Fruit fly (Drosophila melanogaster) whole organism, adult: ENCODE results near the gene CG44038.

Experiments
- CG11617 ChIP-seq: fragments of 200-800 bp; sonication (Bioruptor generic); optimal IDR thresholded peaks from 2 replicates; lab custom pipeline; 2017; ENCODE audit warnings: mild to moderate bottlenecking, missing biosample characterization, missing genetic modification reagents, missing genetic modification characterization
- CG12768 ChIP-seq: fragments of 200-800 bp; sonication (Bioruptor generic); optimal IDR thresholded peaks from 2 replicates; lab custom pipeline; 2017; ENCODE audit warnings: missing biosample characterization, missing genetic modification characterization, mild to moderate bottlenecking, moderate library complexity, missing genetic modification reagents
- CG14711 ChIP-seq: fragments of 200-800 bp; sonication (Bioruptor generic); optimal IDR thresholded peaks from 2 replicates; lab custom pipeline; 2018; ENCODE audit warnings: missing biosample characterization, mild to moderate bottlenecking, missing genetic modification characterization, moderate library complexity
- CG1620 ChIP-seq: fragments of 200-800 bp; sonication (Bioruptor generic); optimal IDR thresholded peaks from 2 replicates; lab custom pipeline; 2016; ENCODE audit warnings: missing biosample characterization, missing genetic modification characterization
- CG33017 ChIP-seq: fragments of 200-800 bp; sonication (Bioruptor generic); optimal IDR thresholded peaks from 2 replicates; lab custom pipeline; 2018; ENCODE audit warnings: missing biosample characterization, mild to moderate bottlenecking, missing genetic modification characterization, moderate library complexity
- CG5204 ChIP-seq: fragments of 200-800 bp; sonication (Bioruptor generic); optimal IDR thresholded peaks from 2 replicates; lab custom pipeline; 2016; ENCODE audit warnings: missing biosample characterization, missing genetic modification characterization
- CG7045 ChIP-seq: fragments of 200-800 bp; sonication (Bioruptor generic); optimal IDR thresholded peaks from 2 replicates; lab custom pipeline; 2017; ENCODE audit warnings: missing biosample characterization, mild to moderate bottlenecking, missing genetic modification characterization
- CG7101 ChIP-seq: fragments of 200-800 bp; sonication (Bioruptor generic); optimal IDR thresholded peaks from 2 replicates; lab custom pipeline; 2018; ENCODE audit warnings: missing biosample characterization, mild to moderate bottlenecking, missing genetic modification characterization, moderate library complexity
- Crg-1 ChIP-seq: fragments of 200-800 bp; sonication (Bioruptor generic); optimal IDR thresholded peaks from 2 replicates; lab custom pipeline; 2016; ENCODE audit warnings: missing biosample characterization, missing genetic modification characterization
- Hr96 ChIP-seq: fragments of 200-800 bp; sonication (Bioruptor generic); optimal IDR thresholded peaks from 2 replicates; lab custom pipeline; 2016; ENCODE audit warnings: missing biosample characterization, missing genetic modification characterization
- Mnt ChIP-seq: fragments of 200-800 bp; sonication (Bioruptor generic); optimal IDR thresholded peaks from 2 replicates; lab custom pipeline; 2016; ENCODE audit warnings: missing biosample characterization, mild to moderate bottlenecking, missing genetic modification characterization
- bab1 ChIP-seq: fragments of 200-800 bp; sonication (Bioruptor generic); optimal IDR thresholded peaks from 3 replicates; lab custom pipeline; 2019; ENCODE audit warnings: missing biosample characterization, mild to moderate bottlenecking, missing genetic modification characterization, moderate library complexity
- cic ChIP-seq: fragments of 200-800 bp; sonication (Bioruptor generic); optimal IDR thresholded peaks from 2 replicates; lab custom pipeline; 2017; ENCODE audit warnings: missing biosample characterization, mild to moderate bottlenecking, missing genetic modification characterization, moderate library complexity
- cnc ChIP-seq, 2 experiments: fragments of >200 bp; optimal IDR thresholded peaks; 2 replicates each; lab custom pipeline; 2017
- kay ChIP-seq: fragments of 200-800 bp; sonication (Bioruptor generic); peaks from one replicate; lab custom pipeline; 2016; ENCODE audit warnings: missing biosample characterization, missing genetic modification characterization, borderline replicate concordance
- ovo ChIP-seq: fragments of 200-800 bp; sonication (Bioruptor generic); optimal IDR thresholded peaks from 2 replicates; lab custom pipeline; 2016; ENCODE audit warnings: missing biosample characterization, missing genetic modification characterization
- pad ChIP-seq: fragments of 200-800 bp; sonication (Bioruptor generic); optimal IDR thresholded peaks from 3 replicates; lab custom pipeline; 2017; ENCODE audit warnings: missing biosample characterization, missing genetic modification characterization, mild to moderate bottlenecking, moderate library complexity, missing genetic modification reagents
- tj ChIP-seq: fragments of 200-800 bp; sonication (Bioruptor generic); optimal IDR thresholded peaks from 3 replicates; lab custom pipeline; 2017; ENCODE audit warnings: missing biosample characterization, mild to moderate bottlenecking, missing genetic modification characterization, moderate library complexity
- toe ChIP-seq: fragments of 200-800 bp; sonication (Bioruptor generic); optimal IDR thresholded peaks from 2 replicates; lab custom pipeline; 2016; ENCODE audit warnings: missing biosample characterization, missing genetic modification characterization

The CG44038 gene

dm6 chr3R:12297261-12297660 lies 36.5 kb downstream of the CG44038 start:
- TF ChIP-seq CG1620 (GFP tag; lab: Kevin White, UChicago) (no peak), Hr96 (GFP tag; lab: Kevin White, UChicago) (no peak), cnc (optimal IDR thresholded peaks at IDR 0.05; lab: Kevin White, UChicago) (no peak), CG33017 (no peak), toe (GFP tag; lab: Kevin White, UChicago) (no peak), tj (no peak), CG7101 (tag; lab: Kevin White, UChicago) (no peak), CG5204 (GFP tag; lab: Kevin White, UChicago) (no peak), CG11617 (GFP tag; lab: Kevin White, UChicago) (no peak), Mnt (GFP tag; lab: Kevin White, UChicago) (no peak), Crg-1 (GFP tag; lab: Kevin White, UChicago) (no peak), cic (GFP tag; lab: Kevin White, UChicago) (no peak)

dm6 chr3R:12301528-12301927 lies 40.8 kb downstream of the CG44038 start:
- TF ChIP-seq bab1 (GFP tag; lab: Kevin White, UChicago) (no peak), CG7045 (GFP tag; lab: Kevin White, UChicago) (no peak), pad (GFP tag; lab: Kevin White, UChicago) (no peak), kay (GFP tag; lab: Kevin White, UChicago) (no peak), CG14711 (tag; lab: Kevin White, UChicago) (no peak), cic (GFP tag; lab: Kevin White, UChicago) (no peak), CG11617 (GFP tag; lab: Kevin White, UChicago) (no peak), Crg-1 (GFP tag; lab: Kevin White, UChicago) (no peak)

- no peak for TF ChIP-seq cnc (optimal IDR thresholded peaks at IDR 0.05; lab: Kevin White, UChicago)
- TF ChIP-seq cic (GFP tag; lab: Kevin White, UChicago): peak; percentile 71
- TF ChIP-seq kay (GFP tag; lab: Kevin White, UChicago): peak; percentile 6
Observed at dm6 chr3R:12302915-12303314, 42.1 kb downstream of the CG44038 start.

- no peak for TF ChIP-seq toe (GFP tag; lab: Kevin White, UChicago)
- TF ChIP-seq CG7101 (tag; lab: Kevin White, UChicago): no peak
- TF ChIP-seq CG12768: no peak
- TF ChIP-seq cic (GFP tag; lab: Kevin White, UChicago): no peak
- no peak for TF ChIP-seq CG11617 (GFP tag; lab: Kevin White, UChicago)
- TF ChIP-seq CG1620 (GFP tag; lab: Kevin White, UChicago): no peak
- TF ChIP-seq bab1 (GFP tag; lab: Kevin White, UChicago): no peak
- no peak for TF ChIP-seq Hr96 (GFP tag; lab: Kevin White, UChicago)
- no peak for TF ChIP-seq tj
- TF ChIP-seq kay (GFP tag; lab: Kevin White, UChicago): no peak
- no peak for TF ChIP-seq pad (GFP tag; lab: Kevin White, UChicago)
- no peak for TF ChIP-seq ovo (GFP tag; lab: Kevin White, UChicago)
Observed at dm6 chr3R:12307569-12307968, 46.8 kb downstream of the CG44038 start.
